Fruit fly (Drosophila melanogaster) whole organism, embryonic: Measurements from ENCODE around the gene fzo.

Experiments used
- Bgb ChIP-seq: fragments of 200-800 bp; sonication (Bioruptor generic); IDR thresholded peaks from 2 replicates; pipeline ENCODE4 v1.3.6; 2022; ENCODE audit warnings: missing biosample characterization, missing genetic modification characterization; ENCODE audit not compliant: partially characterized antibody
- CG10366 ChIP-seq: fragments of 200-800 bp; sonication (Bioruptor generic); IDR thresholded peaks from 2 replicates; pipeline ENCODE4 v1.3.6; 2022; ENCODE audit warnings: missing biosample characterization, missing genetic modification characterization
- CG12659 ChIP-seq: fragments of 200-800 bp; sonication (Bioruptor generic); optimal IDR thresholded peaks from 3 replicates; lab custom pipeline; 2017; ENCODE audit warnings: mild to moderate bottlenecking, missing biosample characterization, missing genetic modification reagents, missing genetic modification characterization
- CG13424 ChIP-seq: fragments of 200-800 bp; sonication (Bioruptor generic); optimal IDR thresholded peaks from 2 replicates; lab custom pipeline; 2019; ENCODE audit warnings: missing biosample characterization, mild to moderate bottlenecking, missing genetic modification characterization, moderate library complexity
- CG14667 ChIP-seq: fragments of 200-800 bp; sonication (Bioruptor generic); IDR thresholded peaks from 2 replicates; pipeline ENCODE4 v1.3.6; 2022; ENCODE audit warnings: missing biosample characterization, missing genetic modification characterization
- CG15269 ChIP-seq: fragments of 200-800 bp; sonication (Bioruptor generic); optimal IDR thresholded peaks from 2 replicates; lab custom pipeline; 2018; ENCODE audit warnings: missing biosample characterization, mild to moderate bottlenecking, missing genetic modification characterization, moderate library complexity
- CG1603 ChIP-seq: fragments of 200-800 bp; sonication (Bioruptor generic); optimal IDR thresholded peaks from 2 replicates; lab custom pipeline; 2019; ENCODE audit warnings: missing biosample characterization, mild to moderate bottlenecking, missing genetic modification characterization, moderate library complexity
- CG18619 ChIP-seq: fragments of 200-800 bp; sonication (Bioruptor generic); optimal IDR thresholded peaks from 3 replicates; lab custom pipeline; 2017; ENCODE audit warnings: missing biosample characterization, mild to moderate bottlenecking, missing genetic modification characterization
- CG31441 ChIP-seq: fragments of 200-800 bp; sonication (Bioruptor generic); IDR thresholded peaks from 2 replicates; pipeline ENCODE4 v1.3.6; 2022; ENCODE audit warnings: missing biosample characterization, missing genetic modification characterization
- CG43689 ChIP-seq: fragments of 200-800 bp; sonication (Bioruptor generic); IDR thresholded peaks from 2 replicates; pipeline ENCODE4 v1.3.6; 2022; ENCODE audit warnings: missing biosample characterization, missing genetic modification characterization
- CG4820 ChIP-seq: fragments of 200-800 bp; sonication (Bioruptor generic); optimal IDR thresholded peaks from 3 replicates; lab custom pipeline; 2016; ENCODE audit warnings: missing biosample characterization, missing genetic modification characterization
- CG8089 ChIP-seq: fragments of 200-800 bp; sonication (Bioruptor generic); optimal IDR thresholded peaks from 3 replicates; lab custom pipeline; 2016; ENCODE audit warnings: missing biosample characterization, missing genetic modification characterization
- CG8281 ChIP-seq: fragments of 200-800 bp; sonication (Bioruptor generic); optimal IDR thresholded peaks from 2 replicates; lab custom pipeline; 2018; ENCODE audit warnings: missing biosample characterization, mild to moderate bottlenecking, missing genetic modification characterization, moderate library complexity
- CG8388 ChIP-seq: fragments of 200-800 bp; sonication (Bioruptor generic); optimal IDR thresholded peaks from 2 replicates; lab custom pipeline; 2019; ENCODE audit warnings: missing biosample characterization, mild to moderate bottlenecking, missing genetic modification characterization, moderate library complexity
- Chrac-16 ChIP-seq: fragments of 200-800 bp; sonication (Bioruptor generic); optimal IDR thresholded peaks from 3 replicates; lab custom pipeline; 2016; ENCODE audit warnings: missing biosample characterization, missing genetic modification characterization
- D ChIP-seq, 2 experiments: fragments of 200-800 bp in 1 of 2; fragments of >200 bp in 1 of 2; sonication (Bioruptor generic) in 1 of 2; optimal IDR thresholded peaks; 2 replicates in 1 of 2; 3 replicates in 1 of 2; lab custom pipeline; 2017; ENCODE audit warnings: mild to moderate bottlenecking in 1 of 2, missing biosample characterization in 1 of 2, missing genetic modification characterization in 1 of 2, missing genetic modification reagents in 1 of 2
- H2.0 ChIP-seq: fragments of 200-800 bp; sonication (Bioruptor generic); IDR thresholded peaks from 2 replicates; pipeline ENCODE4 v1.3.6; 2022; ENCODE audit warnings: missing biosample characterization, missing genetic modification characterization
- HLHmδ ChIP-seq: fragments of 200-800 bp; sonication (Bioruptor generic); optimal IDR thresholded peaks from 2 replicates; lab custom pipeline; 2018; ENCODE audit warnings: missing biosample characterization, mild to moderate bottlenecking, missing genetic modification characterization, moderate library complexity
- Hmr ChIP-seq: fragments of 200-800 bp; sonication (Bioruptor generic); optimal IDR thresholded peaks from 3 replicates; lab custom pipeline; 2017; ENCODE audit warnings: mild to moderate bottlenecking, missing biosample characterization, missing genetic modification reagents, missing genetic modification characterization
- Hsf ChIP-seq: fragments of 200-800 bp; sonication (Bioruptor generic); optimal IDR thresholded peaks from 3 replicates; lab custom pipeline; 2016; ENCODE audit warnings: missing biosample characterization, missing genetic modification characterization
- Meics ChIP-seq: fragments of 200-800 bp; sonication (Bioruptor generic); optimal IDR thresholded peaks from 2 replicates; lab custom pipeline; 2017; ENCODE audit warnings: missing biosample characterization, mild to moderate bottlenecking, missing genetic modification characterization
- Neu2 ChIP-seq: fragments of 200-800 bp; sonication (Bioruptor generic); optimal IDR thresholded peaks from 3 replicates; lab custom pipeline; 2016; ENCODE audit warnings: missing biosample characterization, missing genetic modification characterization, borderline replicate concordance
- Nf-YC ChIP-seq: fragments of 200-800 bp; optimal IDR thresholded peaks from 3 replicates; lab custom pipeline; 2019; ENCODE audit warnings: missing biosample characterization, mild to moderate bottlenecking, missing genetic modification characterization, moderate library complexity
- Pdp1 ChIP-seq, 2 experiments: fragments of 200-800 bp; sonication (Bioruptor generic); optimal IDR thresholded peaks; 3 replicates each; lab custom pipeline; 2016; ENCODE audit warnings: missing biosample characterization in 2 of 2, missing genetic modification characterization in 2 of 2, mild to moderate bottlenecking in 1 of 2, moderate library complexity in 1 of 2
- Scr ChIP-seq: fragments of 200-800 bp; sonication (Bioruptor generic); IDR thresholded peaks from 2 replicates; pipeline ENCODE4 v1.3.6; 2022; ENCODE audit warnings: missing biosample characterization, missing genetic modification characterization; ENCODE audit not compliant: partially characterized antibody
- bowl ChIP-seq: fragments of 200-800 bp; sonication (Bioruptor generic); IDR thresholded peaks from 2 replicates; pipeline ENCODE4 v1.3.6; 2022; ENCODE audit warnings: missing biosample characterization, missing genetic modification characterization
- chif ChIP-seq, 2 experiments: fragments of 200-800 bp; sonication (Bioruptor generic); optimal IDR thresholded peaks; 3 replicates each; lab custom pipeline; 2016; ENCODE audit warnings: missing biosample characterization in 2 of 2, missing genetic modification characterization in 2 of 2
- chinmo ChIP-seq: fragments of 200-800 bp; sonication (Bioruptor generic); IDR thresholded peaks from 4 replicates; pipeline ENCODE4 v1.3.6; 2022; ENCODE audit warnings: missing biosample characterization, missing genetic modification characterization; ENCODE audit not compliant: partially characterized antibody
- corto ChIP-seq: fragments of 200-800 bp; sonication (Bioruptor generic); optimal IDR thresholded peaks from 2 replicates; lab custom pipeline; 2016; ENCODE audit warnings: missing biosample characterization, mild to moderate bottlenecking, missing genetic modification characterization, moderate library complexity
- dpn ChIP-seq, 2 experiments: fragments of 200-800 bp; sonication (Bioruptor generic); optimal IDR thresholded peaks; 3 replicates each; lab custom pipeline; 2016; ENCODE audit warnings: missing biosample characterization in 2 of 2, missing genetic modification characterization in 2 of 2
- kni ChIP-seq: fragments of 200-800 bp; sonication (Bioruptor generic); optimal IDR thresholded peaks from 3 replicates; lab custom pipeline; 2017; ENCODE audit warnings: mild to moderate bottlenecking, missing biosample characterization, missing genetic modification reagents, missing genetic modification characterization
- lbe ChIP-seq: fragments of 200-800 bp; sonication (Bioruptor generic); optimal IDR thresholded peaks from 2 replicates; lab custom pipeline; 2016; ENCODE audit warnings: missing biosample characterization, mild to moderate bottlenecking, missing genetic modification characterization
- pan ChIP-seq, 4 experiments: fragments of >200 bp in 3 of 4; fragments of 200-800 bp in 1 of 4; sonication (Bioruptor generic) in 1 of 4; optimal IDR thresholded peaks in 3 of 4; IDR thresholded peaks in 1 of 4; 2 replicates each; pipeline versions ENCODE4 v1.3.6 to Lab custom; 2017 to 2022; ENCODE audit warnings: missing biosample characterization in 2 of 4, missing genetic modification characterization in 2 of 4, mixed read lengths in 1 of 4
- pnt ChIP-seq: fragments of 200-800 bp; sonication (Bioruptor generic); optimal IDR thresholded peaks from 3 replicates; lab custom pipeline; 2016; ENCODE audit warnings: missing biosample characterization, missing genetic modification characterization
- sd ChIP-seq: fragments of 200-800 bp; sonication (Bioruptor generic); optimal IDR thresholded peaks from 3 replicates; lab custom pipeline; 2018; ENCODE audit warnings: missing biosample characterization, mild to moderate bottlenecking, missing genetic modification characterization, moderate library complexity
- sens ChIP-seq: fragments of 200-800 bp; sonication (Bioruptor generic); peaks from one replicate; lab custom pipeline; 2016; ENCODE audit warnings: missing biosample characterization, missing genetic modification characterization
- sqz ChIP-seq: fragments of 200-800 bp; sonication (Bioruptor generic); optimal IDR thresholded peaks from 3 replicates; lab custom pipeline; 2018; ENCODE audit warnings: missing biosample characterization, mild to moderate bottlenecking, missing genetic modification characterization
- tgo ChIP-seq: fragments of 200-800 bp; sonication (Bioruptor generic); IDR thresholded peaks from 3 replicates; pipeline ENCODE4 v1.3.6; 2022; ENCODE audit warnings: missing biosample characterization, missing genetic modification characterization
- tna ChIP-seq: fragments of 200-800 bp; sonication (Bioruptor generic); IDR thresholded peaks from 2 replicates; pipeline ENCODE4 v1.3.6; 2022; ENCODE audit warnings: missing biosample characterization, missing genetic modification characterization; ENCODE audit not compliant: partially characterized antibody
- toy ChIP-seq: fragments of 200-800 bp; sonication (Bioruptor generic); IDR thresholded peaks from 2 replicates; pipeline ENCODE4 v1.3.6; 2022; ENCODE audit warnings: missing biosample characterization, missing genetic modification characterization
- unpg ChIP-seq: fragments of 200-800 bp; sonication (Bioruptor generic); optimal IDR thresholded peaks from 3 replicates; lab custom pipeline; 2018; ENCODE audit warnings: missing biosample characterization, mild to moderate bottlenecking, missing genetic modification characterization, moderate library complexity
- vvl ChIP-seq: fragments of 200-800 bp; sonication (Bioruptor generic); IDR thresholded peaks from 2 replicates; pipeline ENCODE4 v1.3.6; 2022; ENCODE audit warnings: missing biosample characterization, missing genetic modification characterization
- wdn ChIP-seq: fragments of 200-800 bp; sonication (Bioruptor generic); IDR thresholded peaks from 2 replicates; pipeline ENCODE4 v1.3.6; 2022; ENCODE audit warnings: missing biosample characterization, missing genetic modification characterization
- z ChIP-seq: fragments of 200-800 bp; sonication (Bioruptor generic); IDR thresholded peaks from 3 replicates; pipeline ENCODE4 v1.3.6; 2022; ENCODE audit warnings: missing biosample characterization, missing genetic modification characterization

Gene fzo

DNA sequence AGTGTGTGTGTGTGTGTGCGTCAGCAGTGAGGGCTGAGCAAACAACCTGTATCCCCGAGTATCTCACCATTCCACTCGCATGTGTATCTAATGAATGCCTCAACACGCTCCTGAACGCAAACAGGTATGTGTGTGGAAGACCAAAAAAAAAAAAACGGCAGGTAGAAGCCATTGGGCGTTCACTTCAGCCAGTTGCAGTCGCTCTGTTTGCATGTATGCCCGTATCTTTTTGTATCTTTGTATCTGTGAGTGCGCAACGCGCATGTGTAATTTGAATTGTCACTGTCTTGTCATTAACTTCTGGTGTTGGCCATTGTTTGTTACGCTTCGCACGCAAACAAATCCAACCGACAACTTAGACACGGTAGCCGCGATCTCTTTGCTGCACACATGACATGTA lies 10.4 kb downstream of the fzo start (continued):
- TF ChIP-seq D (optimal IDR thresholded peaks at IDR 0.05; lab: Kevin White, UChicago), result peak; percentile 88
- TF ChIP-seq D (GFP tag; optimal IDR thresholded peaks at IDR 0.05; lab: Kevin White, UChicago), result no peak
- peak; percentile 3 for TF ChIP-seq HLHmδ
- TF ChIP-seq pan (optimal IDR thresholded peaks at IDR 0.05; lab: Kevin White, UChicago), result no peak
- no peak for TF ChIP-seq pan (GFP tag; optimal IDR thresholded peaks at IDR 0.05 in 1 of 2, IDR thresholded peaks at IDR 0.05 in 1 of 2)
- TF ChIP-seq CG14667 (GFP tag; lab: Robert Waterston, UW), result no peak
- 0 out of 4 replicates have a peak, but pooled peaks have one; percentile 57 for TF ChIP-seq chinmo
- peak; percentile 72 for TF ChIP-seq kni (GFP tag; lab: Kevin White, UChicago)
- TF ChIP-seq z (GFP tag; lab: Robert Waterston, UW), result peak; percentile 61; the same call in 1 of the 3 replicates

DNA sequence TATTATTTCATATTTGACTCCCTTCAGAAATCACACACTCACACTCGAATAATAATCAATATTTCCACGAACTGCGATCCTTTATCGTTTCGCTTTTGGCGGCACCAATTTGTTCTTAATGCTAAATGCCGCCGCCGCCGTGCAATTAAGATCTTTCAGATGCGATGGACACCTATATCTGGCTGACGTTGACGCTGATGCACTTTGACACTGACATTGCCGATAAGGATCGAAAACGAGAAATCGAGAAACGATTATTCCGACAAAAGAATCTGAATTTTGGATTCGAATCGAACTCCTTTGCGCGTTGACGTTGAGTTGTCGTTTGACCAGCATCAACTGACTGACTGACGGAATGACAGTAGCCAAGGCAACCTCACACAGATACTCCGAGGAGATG lies 10.8 kb downstream of the fzo start:
- TF ChIP-seq pnt (GFP tag; lab: Kevin White, UChicago) (no peak), corto (no peak), CG8281 (peak; percentile 68), chif (GFP tag; optimal IDR thresholded peaks at IDR 0.05; lab: Kevin White, UChicago) (no peak), Scr (GFP tag; lab: Robert Waterston, UW) (no peak), CG15269 (no peak), CG43689 (no peak), CG4820 (GFP tag; lab: Kevin White, UChicago) (no peak), toy (GFP tag; lab: Robert Waterston, UW) (0 out of 2 replicates have a peak, but pooled peaks have one; percentile 9)

DNA sequence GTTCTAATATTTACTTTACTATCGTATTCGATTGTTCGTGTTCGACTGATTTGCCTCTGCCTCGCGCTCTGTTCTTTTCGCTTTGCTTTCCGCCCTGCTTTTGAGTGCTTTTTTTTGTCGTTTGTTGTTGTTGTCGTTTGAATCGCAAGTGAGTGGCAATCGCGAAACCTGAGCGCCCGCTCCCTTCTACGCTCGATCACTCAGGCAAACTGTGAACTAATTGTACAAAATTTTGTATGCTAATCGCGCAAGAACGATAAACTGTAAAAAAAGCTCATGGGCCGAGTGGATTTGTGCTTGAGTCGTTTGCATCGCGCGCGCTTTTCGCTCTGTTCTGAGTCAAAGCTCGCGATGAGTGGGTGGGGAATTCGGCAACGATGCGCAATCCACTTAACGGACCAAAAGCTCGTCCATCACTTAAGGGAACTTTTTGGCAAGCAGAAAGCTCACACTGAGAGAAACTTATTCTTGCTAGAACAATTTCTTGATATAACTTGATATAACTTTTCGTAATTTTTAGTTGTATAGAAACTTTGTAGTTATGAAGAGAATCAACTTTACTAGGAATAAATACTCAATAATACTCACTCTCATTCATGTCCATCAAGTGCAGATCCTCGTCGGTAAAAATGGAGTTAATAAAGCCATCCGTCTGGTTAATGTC lies 12.6 kb downstream of the fzo start:
- TF ChIP-seq CG12659 (GFP tag; lab: Kevin White, UChicago) (peak; percentile 26), Bgb (peak; percentile 71; the same call in 1 of the 2 replicates), Chrac-16 (peak; percentile 9), tna (GFP tag; lab: Robert Waterston, UW) (peak; percentile 16; the same call in 1 of the 2 replicates), Hsf (GFP tag; lab: Kevin White, UChicago) (peak; percentile 1), sd (tag; lab: Kevin White, UChicago) (peak; percentile 28), Nf-YC (tag; lab: Kevin White, UChicago) (peak; percentile 11), vvl (GFP tag; lab: Robert Waterston, UW) (0 out of 2 replicates have a peak, but pooled peaks have one; percentile 30), Meics (GFP tag; lab: Kevin White, UChicago) (peak; percentile 47), CG18619 (no peak), sens (peak; percentile 74), tgo (GFP tag; lab: Robert Waterston, UW) (peak; percentile 38; the same call in 1 of the 3 replicates), Neu2 (GFP tag; lab: Kevin White, UChicago) (no peak), CG1603 (peak; percentile 34), dpn (GFP tag; optimal IDR thresholded peaks at IDR 0.05; lab: Kevin White, UChicago) (peak in 1 of 2 experiments; percentile 34), H2.0 (GFP tag; lab: Robert Waterston, UW) (peak; percentile 7; the same call in 1 of the 2 replicates), lbe (GFP tag; lab: Kevin White, UChicago) (peak; percentile 1), CG10366 (GFP tag; lab: Robert Waterston, UW) (0 out of 2 replicates have a peak, but pooled peaks have one; percentile 17), Pdp1 (GFP tag; optimal IDR thresholded peaks at IDR 0.05; lab: Kevin White, UChicago) (peak in 1 of 2 experiments; percentile 30), unpg (GFP tag; lab: Kevin White, UChicago) (peak; percentile 57), CG31441 (GFP tag; lab: Robert Waterston, UW) (peak; percentile 10; the same call in 1 of the 2 replicates), Hmr (GFP tag; lab: Kevin White, UChicago) (peak; percentile 28), bowl (0 out of 2 replicates have a peak, but pooled peaks have one; percentile 21), CG8089 (no peak), chinmo (peak; percentile 79; the same call in 2 of the 4 replicates), CG8388 (GFP tag; lab: Kevin White, UChicago) (no peak), CG13424 (peak; percentile 21), sqz (GFP tag; lab: Kevin White, UChicago) (no peak), wdn (GFP tag; lab: Robert Waterston, UW) (peak; percentile 47)
